Fruit fly (Drosophila melanogaster) S2 (cell line): ENCODE data around the gene Zwilch.

Experiments used
- CG8478 ChIP-seq: fragments of >200 bp; optimal IDR thresholded peaks from 2 replicates; lab custom pipeline; 2018
- CTCF ChIP-seq, 2 experiments: fragments of >200 bp; optimal IDR thresholded peaks; 2 replicates each; lab custom pipeline; 2018

DNA sequence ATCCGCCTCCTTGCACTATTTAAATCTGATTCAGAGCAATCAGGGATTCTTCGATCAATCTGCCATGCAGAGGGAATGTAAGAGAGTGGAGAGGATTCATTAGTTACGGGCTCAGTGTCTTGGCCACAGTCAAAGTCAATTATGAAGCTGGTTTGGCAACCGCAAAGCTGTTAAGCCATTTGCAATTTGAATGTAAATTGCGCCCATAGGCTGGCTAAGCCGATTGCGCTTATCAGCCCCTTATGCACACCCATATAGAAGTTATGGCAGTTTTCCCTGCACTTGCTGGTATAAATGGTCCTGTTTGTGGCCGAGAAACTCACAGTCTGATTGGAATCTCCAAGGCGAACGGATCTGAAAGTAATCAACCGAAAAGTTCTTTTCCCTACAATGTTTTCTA, 49.1 kb upstream of the Zwilch start, which contains the start of gene CAH5:
- TF ChIP-seq CTCF (optimal IDR thresholded peaks at IDR 0.05; lab: Kevin White, UChicago), result no peak
- no peak for TF ChIP-seq CG8478 (lab: Kevin White, UChicago)
